Worm (Caenorhabditis elegans): ENCODE data around the gene C33C12.11.

DNA sequence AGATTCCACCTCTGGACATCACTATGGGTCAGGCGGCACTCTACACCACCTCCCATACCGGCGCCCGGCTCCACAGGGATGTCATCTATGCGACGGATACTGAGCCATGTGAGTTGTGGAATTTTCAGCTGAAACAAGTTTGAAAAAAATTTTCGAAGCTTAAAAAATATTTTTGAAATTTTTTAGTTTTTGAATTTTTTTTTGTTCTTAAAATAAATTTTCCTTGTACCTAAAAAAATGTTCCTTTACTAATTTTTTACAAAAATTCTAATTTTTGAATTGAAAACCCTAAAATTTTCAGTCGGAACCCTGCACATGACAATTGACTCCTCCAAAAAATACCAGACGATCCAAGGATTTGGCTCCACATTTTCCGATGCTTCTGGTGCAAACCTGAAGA, 14.1 kb upstream of the C33C12.11 start:
- TF ChIP-seq aha-1 (tag; optimal IDR thresholded peaks at IDR 0.05) (no peak), lsy-2 (tag; optimal IDR thresholded peaks at IDR 0.05) (no peak), ces-1 (GFP tag; optimal IDR thresholded peaks at IDR 0.05) (no peak), snpc-4 (tag; optimal IDR thresholded peaks at IDR 0.05) (no peak), nhr-12 (tag; optimal IDR thresholded peaks at IDR 0.05) (no peak), rnt-1 (tag; optimal IDR thresholded peaks at IDR 0.05) (no peak)

All from whole organism, L1 larva.